Worm (Caenorhabditis elegans) whole organism, L1 larva: Measurements from ENCODE around the gene ZK856.5.

Source experiments
- F16B12.6 ChIP-seq: fragments of 150-350 bp; optimal IDR thresholded peaks from 2 replicates; lab custom pipeline; 2014; ENCODE audit warnings: missing biosample characterization, missing genetic modification characterization
- ceh-82 ChIP-seq, 3 experiments: fragments of 150-350 bp in 1 of 3; sonication (generic microtip) in 2 of 3; optimal IDR thresholded peaks; 2 replicates each; lab custom pipeline; 2014 to 2017; ENCODE audit warnings: missing biosample characterization in 3 of 3, missing genetic modification characterization in 3 of 3
- dpl-1 ChIP-seq, 3 experiments: fragments of 150-350 bp in 2 of 3; sonication (generic microtip) in 1 of 3; optimal IDR thresholded peaks; 2 replicates each; lab custom pipeline; 2014 to 2017; ENCODE audit warnings: missing biosample characterization in 3 of 3, missing genetic modification characterization in 3 of 3, missing genetic modification reagents in 3 of 3
- fkh-10 ChIP-seq: sonication (generic microtip); optimal IDR thresholded peaks from 2 replicates; lab custom pipeline; 2017; ENCODE audit warnings: missing biosample characterization, missing genetic modification reagents, missing genetic modification characterization
- lir-3 ChIP-seq: sonication (generic microtip); optimal IDR thresholded peaks from 2 replicates; lab custom pipeline; 2016; ENCODE audit warnings: mild to moderate bottlenecking, missing genetic modification characterization, moderate library complexity, missing compliant biosample characterization; ENCODE audit not compliant: poor library complexity
- nhr-12 ChIP-seq: sonication (generic microtip); optimal IDR thresholded peaks from 2 replicates; lab custom pipeline; 2017; ENCODE audit warnings: missing biosample characterization, missing genetic modification characterization
- nhr-76 ChIP-seq: sonication (generic microtip); optimal IDR thresholded peaks from 2 replicates; lab custom pipeline; 2017; ENCODE audit warnings: missing biosample characterization, missing genetic modification characterization
- rnt-1 ChIP-seq: sonication (generic microtip); optimal IDR thresholded peaks from 2 replicates; lab custom pipeline; 2016; ENCODE audit warnings: mild to moderate bottlenecking, missing genetic modification characterization, moderate library complexity, missing compliant biosample characterization
- unc-130 ChIP-seq: fragments of 150-350 bp; optimal IDR thresholded peaks from 2 replicates; lab custom pipeline; 2017; ENCODE audit warnings: missing biosample characterization, missing genetic modification characterization, inconsistent platforms
- zag-1 ChIP-seq: fragments of 150-350 bp; optimal IDR thresholded peaks from 2 replicates; lab custom pipeline; 2014; ENCODE audit warnings: missing biosample characterization, missing genetic modification characterization

- TF ChIP-seq F16B12.6 (tag; lab: Kevin White, UChicago) (no peak), lir-3 (tag; lab: Kevin White, UChicago) (no peak), fkh-10 (GFP tag; lab: Kevin White, UChicago) (no peak), zag-1 (tag; lab: Kevin White, UChicago) (no peak), unc-130 (no peak), nhr-76 (tag; lab: Kevin White, UChicago) (no peak), ceh-82 (tag; optimal IDR thresholded peaks at IDR 0.05; lab: Kevin White, UChicago) (no peak), nhr-12 (no peak), dpl-1 (GFP tag; optimal IDR thresholded peaks at IDR 0.05; lab: Kevin White, UChicago) (no peak), rnt-1 (tag; lab: Kevin White, UChicago) (no peak)
Observed at ce11 chrV:10201913-10202312, 12.0 kb upstream of the ZK856.5 start, which contains the start of gene ZK856.7.
